Worm (Caenorhabditis elegans): ENCODE measurements around the gene gsp-1.

Gene gsp-1

ce11 chrV:10695181-10695580 lies 13.0 kb downstream of the gsp-1 start, which contains the start of gene C05A2.4:
Gene C05A2.4 (plus strand): TSS chrV:10695481.
- no peak for TF ChIP-seq mes-2 (tag; optimal IDR thresholded peaks at IDR 0.05; ENCODE audit: poor library complexity, severe bottlenecking)
- no peak for TF ChIP-seq T26A8.4 (GFP tag; IDR thresholded peaks at IDR 0.05)
- TF ChIP-seq unc-130 (GFP tag; optimal IDR thresholded peaks at IDR 0.05), result no peak
- no peak for TF ChIP-seq snpc-4 (tag; optimal IDR thresholded peaks at IDR 0.05)
- TF ChIP-seq spr-3 (GFP tag; optimal IDR thresholded peaks at IDR 0.05), result no peak
- no peak for TF ChIP-seq nhr-25 (tag; optimal IDR thresholded peaks at IDR 0.05; ENCODE audit: borderline replicate concordance, insufficient read depth)
- TF ChIP-seq rbr-2 (tag; optimal IDR thresholded peaks at IDR 0.05), result no peak
- no peak for TF ChIP-seq R02D3.7 (tag; optimal IDR thresholded peaks at IDR 0.05)
- no peak for TF ChIP-seq fkh-10 (GFP tag; optimal IDR thresholded peaks at IDR 0.05)
- no peak for TF ChIP-seq mdt-29 (GFP tag; IDR thresholded peaks at IDR 0.05)
- TF ChIP-seq php-3 (GFP tag; IDR thresholded peaks at IDR 0.05), result no peak

ce11 chrV:10699122-10699521 lies 16.9 kb downstream of the gsp-1 start:
- TF ChIP-seq ceh-28 (tag; optimal IDR thresholded peaks at IDR 0.05) (no peak), unc-62 (GFP tag; optimal IDR thresholded peaks at IDR 0.05 in 1 of 2) (peak in 1 of 2 experiments; percentile 79), unc-62 (tag; optimal IDR thresholded peaks at IDR 0.05) (no peak), aha-1 (tag) (peak; percentile 52), lim-7 (GFP tag; IDR thresholded peaks at IDR 0.05) (no peak), zfp-2 (tag; optimal IDR thresholded peaks at IDR 0.05) (no peak)

- TF ChIP-seq dmd-6 (GFP tag; IDR thresholded peaks at IDR 0.05), result no peak
- no peak for TF ChIP-seq T26A8.4 (GFP tag; IDR thresholded peaks at IDR 0.05)
Measured at ce11 chrV:10702249-10702648, 20.0 kb downstream of the gsp-1 start, which contains the start of gene pph-1. Gene pph-1 (plus strand): TSS chrV:10702549.

- TF ChIP-seq mdt-29 (GFP tag; IDR thresholded peaks at IDR 0.05), result no peak
- peak in 1 of 2 experiments; percentile 83 for TF ChIP-seq unc-62 (GFP tag; optimal IDR thresholded peaks at IDR 0.05 in 1 of 2)
- TF ChIP-seq unc-62 (tag; optimal IDR thresholded peaks at IDR 0.05), result no peak
Measured at ce11 chrV:10702910-10703309, 20.7 kb downstream of the gsp-1 start.

ce11 chrV:10708346-10708745 lies 26.1 kb downstream of the gsp-1 start:
- TF ChIP-seq nhr-77 (tag; optimal IDR thresholded peaks at IDR 0.05) (no peak), hlh-30 (tag; optimal IDR thresholded peaks at IDR 0.05; ENCODE audit: insufficient read depth) (peak; percentile 70), rbr-2 (tag; optimal IDR thresholded peaks at IDR 0.05) (peak; percentile 15), ceh-20 (GFP tag; IDR thresholded peaks at IDR 0.05) (no peak), php-3 (GFP tag; IDR thresholded peaks at IDR 0.05) (no peak)

- no peak for TF ChIP-seq dpl-1 (GFP tag; optimal IDR thresholded peaks at IDR 0.05)
- TF ChIP-seq T26A8.4 (GFP tag; IDR thresholded peaks at IDR 0.05), result no peak
- no peak for TF ChIP-seq Y75B8A.6 (GFP tag; IDR thresholded peaks at IDR 0.05)
- TF ChIP-seq hlh-30 (tag; optimal IDR thresholded peaks at IDR 0.05; ENCODE audit: insufficient read depth), result peak; percentile 22
- no peak for TF ChIP-seq attf-4 (tag; optimal IDR thresholded peaks at IDR 0.05)
- no peak for TF ChIP-seq zip-2 (tag; optimal IDR thresholded peaks at IDR 0.05)
Measured at ce11 chrV:10709385-10709784, 27.2 kb downstream of the gsp-1 start.

ce11 chrV:10711004-10711403 lies 28.8 kb downstream of the gsp-1 start:
- peak; percentile 72 for TF ChIP-seq nhr-28 (tag; optimal IDR thresholded peaks at IDR 0.05)
- TF ChIP-seq duxl-1 (tag; optimal IDR thresholded peaks at IDR 0.05; ENCODE audit: poor library complexity), result no peak
- no peak for TF ChIP-seq attf-4 (tag; optimal IDR thresholded peaks at IDR 0.05)
- TF ChIP-seq dve-1 (tag; optimal IDR thresholded peaks at IDR 0.05; ENCODE audit: insufficient read depth), result peak; percentile 50

Data from whole organism, L4 larva.